Fruit fly (Drosophila melanogaster) whole organism, embryonic: ENCODE results near the gene CG31817.

Experiments
- B-H2 ChIP-seq: fragments of 200-800 bp; sonication (Bioruptor generic); optimal IDR thresholded peaks from 2 replicates; lab custom pipeline; 2018; ENCODE audit warnings: missing biosample characterization, mild to moderate bottlenecking, missing genetic modification characterization
- CG1024 ChIP-seq: fragments of 200-800 bp; sonication (Bioruptor generic); IDR thresholded peaks from 2 replicates; pipeline ENCODE4 v1.3.6; 2022; ENCODE audit warnings: missing biosample characterization, missing genetic modification characterization
- CG10267 ChIP-seq: fragments of 200-800 bp; sonication (Bioruptor generic); optimal IDR thresholded peaks from 2 replicates; lab custom pipeline; 2018; ENCODE audit warnings: missing biosample characterization, mild to moderate bottlenecking, missing genetic modification characterization, moderate library complexity
- CG13894 ChIP-seq: fragments of 200-800 bp; sonication (Bioruptor generic); optimal IDR thresholded peaks from 3 replicates; lab custom pipeline; 2018; ENCODE audit warnings: missing biosample characterization, mild to moderate bottlenecking, missing genetic modification characterization, moderate library complexity
- CG14014 ChIP-seq: fragments of 200-800 bp; sonication (Bioruptor generic); IDR thresholded peaks from 2 replicates; pipeline ENCODE4 v1.3.6; 2022; ENCODE audit warnings: missing biosample characterization, missing genetic modification characterization
- CG14710 ChIP-seq: fragments of 200-800 bp; sonication (Bioruptor generic); optimal IDR thresholded peaks from 3 replicates; lab custom pipeline; 2019; ENCODE audit warnings: missing biosample characterization, mild to moderate bottlenecking, missing genetic modification characterization, moderate library complexity
- CG15073 ChIP-seq: fragments of 200-800 bp; sonication (Bioruptor generic); optimal IDR thresholded peaks from 2 replicates; lab custom pipeline; 2016; ENCODE audit warnings: missing biosample characterization, missing genetic modification characterization
- CG1529 ChIP-seq: fragments of 200-800 bp; sonication (Bioruptor generic); optimal IDR thresholded peaks from 3 replicates; lab custom pipeline; 2018; ENCODE audit warnings: missing biosample characterization, missing genetic modification characterization
- CG15514 ChIP-seq: fragments of 200-800 bp; sonication (Bioruptor generic); optimal IDR thresholded peaks from 3 replicates; lab custom pipeline; 2017; ENCODE audit warnings: missing biosample characterization, missing genetic modification characterization, mild to moderate bottlenecking, moderate library complexity, missing genetic modification reagents
- CG15601 ChIP-seq: fragments of 200-800 bp; sonication (Bioruptor generic); optimal IDR thresholded peaks from 3 replicates; lab custom pipeline; 2019; ENCODE audit warnings: missing biosample characterization, mild to moderate bottlenecking, missing genetic modification characterization, moderate library complexity
- CG15696 ChIP-seq: fragments of 200-800 bp; sonication (Bioruptor generic); optimal IDR thresholded peaks from 2 replicates; lab custom pipeline; 2019; ENCODE audit warnings: missing biosample characterization, mild to moderate bottlenecking, missing genetic modification characterization, moderate library complexity
- CG18262 ChIP-seq: fragments of 200-800 bp; optimal IDR thresholded peaks from 3 replicates; lab custom pipeline; 2019; ENCODE audit warnings: missing biosample characterization, mild to moderate bottlenecking, missing genetic modification characterization, moderate library complexity
- CG2120 ChIP-seq: fragments of 200-800 bp; sonication (Bioruptor generic); optimal IDR thresholded peaks from 3 replicates; lab custom pipeline; 2016; ENCODE audit warnings: missing biosample characterization, missing genetic modification characterization
- CG30403 ChIP-seq: fragments of 200-800 bp; sonication (Bioruptor generic); optimal IDR thresholded peaks from 3 replicates; lab custom pipeline; 2016; ENCODE audit warnings: missing biosample characterization, missing genetic modification characterization
- CG4282 ChIP-seq: fragments of 200-800 bp; sonication (Bioruptor generic); optimal IDR thresholded peaks from 2 replicates; lab custom pipeline; 2016; ENCODE audit warnings: missing biosample characterization, missing genetic modification characterization
- CG4404 ChIP-seq: fragments of 200-800 bp; sonication (Bioruptor generic); IDR thresholded peaks from 2 replicates; pipeline ENCODE4 v1.3.6; 2022; ENCODE audit warnings: missing biosample characterization, missing genetic modification characterization
- CG7357 ChIP-seq: fragments of 200-800 bp; sonication (Bioruptor generic); IDR thresholded peaks from 3 replicates; pipeline ENCODE4 v1.3.6; 2022; ENCODE audit warnings: missing biosample characterization, missing genetic modification characterization
- CG7839 ChIP-seq: fragments of 200-800 bp; sonication (Bioruptor generic); optimal IDR thresholded peaks from 3 replicates; lab custom pipeline; 2018; ENCODE audit warnings: missing biosample characterization, mild to moderate bottlenecking, missing genetic modification characterization, moderate library complexity
- CG8281 ChIP-seq: fragments of 200-800 bp; sonication (Bioruptor generic); optimal IDR thresholded peaks from 2 replicates; lab custom pipeline; 2018; ENCODE audit warnings: missing biosample characterization, mild to moderate bottlenecking, missing genetic modification characterization, moderate library complexity
- CG9797 ChIP-seq: fragments of 200-800 bp; sonication (Bioruptor generic); optimal IDR thresholded peaks from 3 replicates; lab custom pipeline; 2018; ENCODE audit warnings: missing biosample characterization, mild to moderate bottlenecking, missing genetic modification characterization
- CkIIα-i1 ChIP-seq: fragments of 200-800 bp; sonication (Bioruptor generic); IDR thresholded peaks from 2 replicates; pipeline ENCODE4 v1.3.6; 2022; ENCODE audit warnings: missing biosample characterization, missing genetic modification characterization
- Eip74EF ChIP-seq, 2 experiments: fragments of 200-800 bp in 1 of 2; fragments of >200 bp in 1 of 2; sonication (Bioruptor generic) in 1 of 2; optimal IDR thresholded peaks; 2 replicates each; lab custom pipeline; 2017 to 2019; ENCODE audit warnings: missing biosample characterization in 2 of 2, missing genetic modification characterization in 2 of 2, mild to moderate bottlenecking in 1 of 2, moderate library complexity in 1 of 2
- Jarid2 ChIP-seq: fragments of 200-800 bp; sonication (Bioruptor generic); optimal IDR thresholded peaks from 3 replicates; lab custom pipeline; 2017; ENCODE audit warnings: mild to moderate bottlenecking, missing biosample characterization, missing genetic modification reagents, missing genetic modification characterization
- NFAT ChIP-seq: fragments of 200-800 bp; sonication (Bioruptor generic); IDR thresholded peaks from 2 replicates; pipeline ENCODE4 v1.3.6; 2022; ENCODE audit warnings: missing biosample characterization, missing genetic modification characterization
- Opbp ChIP-seq: fragments of 200-800 bp; sonication (Bioruptor generic); IDR thresholded peaks from 3 replicates; pipeline ENCODE4 v1.3.6; 2022; ENCODE audit warnings: missing biosample characterization, missing genetic modification characterization; ENCODE audit not compliant: partially characterized antibody
- Poxn ChIP-seq: fragments of 200-800 bp; sonication (Bioruptor generic); IDR thresholded peaks from 2 replicates; pipeline ENCODE4 v1.3.6; 2022; ENCODE audit warnings: missing biosample characterization, missing genetic modification characterization
- Ptx1 ChIP-seq: fragments of 200-800 bp; sonication (Bioruptor generic); IDR thresholded peaks from 2 replicates; pipeline ENCODE4 v1.3.6; 2022; ENCODE audit warnings: missing biosample characterization, missing genetic modification characterization
- Ravus ChIP-seq: fragments of 200-800 bp; sonication (Bioruptor generic); IDR thresholded peaks from 2 replicates; pipeline ENCODE4 v1.3.6; 2022; ENCODE audit warnings: missing biosample characterization, missing genetic modification characterization
- cato ChIP-seq: fragments of 200-800 bp; sonication (Bioruptor generic); optimal IDR thresholded peaks from 2 replicates; lab custom pipeline; 2016; ENCODE audit warnings: missing biosample characterization, missing genetic modification characterization, borderline replicate concordance
- caup ChIP-seq: fragments of 200-800 bp; sonication (Bioruptor generic); optimal IDR thresholded peaks from 3 replicates; lab custom pipeline; 2017; ENCODE audit warnings: missing biosample characterization, mild to moderate bottlenecking, missing genetic modification characterization, moderate library complexity; ENCODE audit not compliant: severe bottlenecking
- chinmo ChIP-seq: fragments of 200-800 bp; sonication (Bioruptor generic); IDR thresholded peaks from 4 replicates; pipeline ENCODE4 v1.3.6; 2022; ENCODE audit warnings: missing biosample characterization, missing genetic modification characterization; ENCODE audit not compliant: partially characterized antibody
- croc ChIP-seq: fragments of 200-800 bp; sonication (Bioruptor generic); conservative IDR thresholded peaks from 3 replicates; pipeline ENCODE4 v1.3.6; 2022; ENCODE audit warnings: missing biosample characterization, missing genetic modification characterization
- dpn ChIP-seq, 2 experiments: fragments of 200-800 bp; sonication (Bioruptor generic); optimal IDR thresholded peaks; 3 replicates each; lab custom pipeline; 2016; ENCODE audit warnings: missing biosample characterization in 2 of 2, missing genetic modification characterization in 2 of 2
- eyg ChIP-seq: fragments of 200-800 bp; sonication (Bioruptor generic); optimal IDR thresholded peaks from 3 replicates; lab custom pipeline; 2016; ENCODE audit warnings: missing biosample characterization, missing genetic modification characterization
- ftz-f1 ChIP-seq: fragments of 200-800 bp; sonication (Bioruptor generic); optimal IDR thresholded peaks from 2 replicates; lab custom pipeline; 2016; ENCODE audit warnings: missing biosample characterization, missing genetic modification characterization
- fu2 ChIP-seq: fragments of 200-800 bp; sonication (Bioruptor generic); optimal IDR thresholded peaks from 2 replicates; lab custom pipeline; 2016; ENCODE audit warnings: missing biosample characterization, missing genetic modification characterization
- her ChIP-seq: fragments of 200-800 bp; sonication (Bioruptor generic); optimal IDR thresholded peaks from 2 replicates; lab custom pipeline; 2016; ENCODE audit warnings: missing biosample characterization, missing genetic modification characterization
- inv ChIP-seq: fragments of 200-800 bp; sonication (Bioruptor generic); IDR thresholded peaks from 2 replicates; pipeline ENCODE4 v1.3.6; 2022; ENCODE audit warnings: missing biosample characterization, missing genetic modification characterization; ENCODE audit not compliant: partially characterized antibody
- jing ChIP-seq: fragments of 200-800 bp; sonication (Bioruptor generic); optimal IDR thresholded peaks from 2 replicates; lab custom pipeline; 2018; ENCODE audit warnings: missing biosample characterization, mild to moderate bottlenecking, missing genetic modification characterization
- mam ChIP-seq: fragments of 200-800 bp; sonication (Bioruptor generic); optimal IDR thresholded peaks from 3 replicates; lab custom pipeline; 2016; ENCODE audit warnings: missing biosample characterization, missing genetic modification characterization
- nom ChIP-seq: fragments of 200-800 bp; sonication (Bioruptor generic); optimal IDR thresholded peaks from 2 replicates; lab custom pipeline; 2017; ENCODE audit warnings: missing biosample characterization, missing genetic modification characterization, mild to moderate bottlenecking, moderate library complexity, missing genetic modification reagents
- onecut ChIP-seq: fragments of 200-800 bp; sonication (Bioruptor generic); IDR thresholded peaks from 2 replicates; pipeline ENCODE4 v1.3.6; 2022; ENCODE audit warnings: missing biosample characterization, missing genetic modification characterization
- phol ChIP-seq: fragments of 200-800 bp; sonication (Bioruptor generic); optimal IDR thresholded peaks from 3 replicates; lab custom pipeline; 2018; ENCODE audit warnings: missing biosample characterization, mild to moderate bottlenecking, missing genetic modification characterization, moderate library complexity
- pum ChIP-seq: fragments of 200-800 bp; sonication (Bioruptor generic); optimal IDR thresholded peaks from 2 replicates; lab custom pipeline; 2016; ENCODE audit warnings: missing biosample characterization, missing genetic modification characterization
- sna ChIP-seq: fragments of 200-800 bp; sonication (Bioruptor generic); IDR thresholded peaks from 2 replicates; pipeline ENCODE4 v1.3.6; 2022; ENCODE audit warnings: missing biosample characterization, missing genetic modification characterization; ENCODE audit not compliant: partially characterized antibody
- tll ChIP-seq, 2 experiments: fragments of 200-800 bp in 1 of 2; fragments of >200 bp in 1 of 2; sonication (Bioruptor generic) in 1 of 2; optimal IDR thresholded peaks; 2 replicates each; lab custom pipeline; 2017 to 2019; ENCODE audit warnings: missing biosample characterization in 2 of 2, missing genetic modification characterization in 2 of 2, mild to moderate bottlenecking in 1 of 2, moderate library complexity in 1 of 2
- vfl ChIP-seq: fragments of 200-800 bp; sonication (Bioruptor generic); optimal IDR thresholded peaks from 2 replicates; lab custom pipeline; 2016; ENCODE audit warnings: missing biosample characterization, missing genetic modification characterization
- vnd ChIP-seq: fragments of 200-800 bp; sonication (Bioruptor generic); IDR thresholded peaks from 3 replicates; pipeline ENCODE4 v1.3.6; 2022; ENCODE audit warnings: missing biosample characterization, missing genetic modification characterization; ENCODE audit not compliant: partially characterized antibody
- zfh1 ChIP-seq: fragments of 200-800 bp; sonication (Bioruptor generic); IDR thresholded peaks from 3 replicates; pipeline ENCODE4 v1.3.6; 2022; ENCODE audit warnings: missing biosample characterization, missing genetic modification characterization

The CG31817 gene

dm6 chr2L:16350160-16350633, 12.5 kb upstream of the CG31817 start (continued):
- TF ChIP-seq croc (peak; percentile 53; the same call in 2 of the 3 replicates), inv (peak; percentile 55), NFAT (GFP tag; lab: Robert Waterston, UW) (peak; percentile 85), CG13894 (no peak), CG14710 (peak; percentile 62), CG4282 (GFP tag; lab: Kevin White, UChicago) (peak; percentile 67), ftz-f1 (GFP tag; lab: Kevin White, UChicago) (no peak), phol (tag; lab: Kevin White, UChicago) (peak; percentile 82), vfl (peak; percentile 69), onecut (GFP tag; lab: Robert Waterston, UW) (peak; percentile 41; the same call in 1 of the 2 replicates), CG7839 (tag; lab: Kevin White, UChicago) (peak; percentile 78), CG15514 (GFP tag; lab: Kevin White, UChicago) (peak; percentile 60), Jarid2 (GFP tag; lab: Kevin White, UChicago) (no peak), Ptx1 (GFP tag; lab: Robert Waterston, UW) (peak; percentile 86), CG30403 (GFP tag; lab: Kevin White, UChicago) (peak; percentile 76), jing (GFP tag; lab: Kevin White, UChicago) (peak; percentile 34), B-H2 (GFP tag; lab: Kevin White, UChicago) (peak; percentile 82), CG14014 (GFP tag; lab: Robert Waterston, UW) (peak; percentile 84), nom (GFP tag; lab: Kevin White, UChicago) (no peak), zfh1 (peak; percentile 76; the same call in 2 of the 3 replicates), cato (GFP tag; lab: Kevin White, UChicago) (peak; percentile 66), CG15696 (tag; lab: Kevin White, UChicago) (peak; percentile 59), Opbp (GFP tag; lab: Robert Waterston, UW) (peak; percentile 76), CG9797 (GFP tag; lab: Kevin White, UChicago) (no peak), her (GFP tag; lab: Kevin White, UChicago) (peak; percentile 49), CkIIα-i1 (GFP tag; lab: Robert Waterston, UW) (no peak), CG18262 (tag; lab: Kevin White, UChicago) (peak; percentile 64), CG2120 (GFP tag; lab: Kevin White, UChicago) (peak; percentile 79), fu2 (GFP tag; lab: Kevin White, UChicago) (peak; percentile 47), Ravus (GFP tag; lab: Robert Waterston, UW) (peak; percentile 12; the same call in 1 of the 2 replicates), Eip74EF (GFP tag; optimal IDR thresholded peaks at IDR 0.05; lab: Kevin White, UChicago) (no peak), sna (GFP tag; lab: Robert Waterston, UW) (peak; percentile 51; the same call in 1 of the 2 replicates), caup (peak; percentile 68), CG8281 (peak; percentile 45), dpn (GFP tag; optimal IDR thresholded peaks at IDR 0.05; lab: Kevin White, UChicago) (peak; percentile 69 to 80), chinmo (GFP tag; lab: Robert Waterston, UW) (peak; percentile 82; the same call in 1 of the 4 replicates), CG15073 (GFP tag; lab: Kevin White, UChicago) (no peak), CG1024 (GFP tag; lab: Robert Waterston, UW) (peak; percentile 54), vnd (GFP tag; lab: Robert Waterston, UW) (no peak), CG15601 (tag; lab: Kevin White, UChicago) (no peak), mam (GFP tag; lab: Kevin White, UChicago) (peak; percentile 82), Poxn (GFP tag; lab: Robert Waterston, UW) (no peak), CG1529 (GFP tag; lab: Kevin White, UChicago) (peak; percentile 10), CG4404 (GFP tag; lab: Robert Waterston, UW) (peak; percentile 60), CG7357 (GFP tag; lab: Robert Waterston, UW) (peak; percentile 65; the same call in 1 of the 3 replicates), CG10267 (tag; lab: Kevin White, UChicago) (peak; percentile 32), pum (peak; percentile 53), tll (GFP tag; optimal IDR thresholded peaks at IDR 0.05; lab: Kevin White, UChicago) (no peak), eyg (GFP tag; lab: Kevin White, UChicago) (peak; percentile 41)
